Worm (Caenorhabditis elegans) whole organism, young adult: ENCODE results near the gene F46F5.1.

Experiments
- C06A6.2 ChIP-seq: fragments of 200-800 bp; sonication (Bioruptor generic); conservative IDR thresholded peaks from 2 replicates; pipeline ENCODE4 v1.3.6; 2022; ENCODE audit warnings: missing genetic modification characterization, missing compliant biosample characterization
- C17E4.6 ChIP-seq: fragments of 200-800 bp; sonication (Bioruptor generic); IDR thresholded peaks from 2 replicates; pipeline ENCODE4 v1.3.6; 2022; ENCODE audit warnings: missing genetic modification reagents, missing genetic modification characterization, missing compliant biosample characterization
- F10E7.11 ChIP-seq: sonication (generic microtip); optimal IDR thresholded peaks from 2 replicates; lab custom pipeline; 2017; ENCODE audit warnings: mild to moderate bottlenecking, missing genetic modification characterization, moderate library complexity, missing compliant biosample characterization
- F23B12.7 ChIP-seq: sonication (generic microtip); optimal IDR thresholded peaks from 2 replicates; lab custom pipeline; 2017; ENCODE audit warnings: missing genetic modification characterization, mild to moderate bottlenecking, missing compliant biosample characterization, antibody characterized with exemption, moderate library complexity; ENCODE audit not compliant: insufficient read depth
- F39B2.1 ChIP-seq: fragments of 200-800 bp; sonication (Bioruptor generic); IDR thresholded peaks from 2 replicates; pipeline ENCODE4 v1.3.6; 2022; ENCODE audit warnings: missing genetic modification reagents, missing genetic modification characterization, missing compliant biosample characterization
- F52B5.7 ChIP-seq: sonication (generic microtip); optimal IDR thresholded peaks from 2 replicates; lab custom pipeline; 2016; ENCODE audit warnings: mild to moderate bottlenecking, missing genetic modification characterization, missing compliant biosample characterization
- attf-3 ChIP-seq: fragments of 200-800 bp; sonication (Bioruptor generic); conservative IDR thresholded peaks from 2 replicates; pipeline ENCODE4 v1.3.6; 2022; ENCODE audit warnings: missing genetic modification reagents, missing genetic modification characterization, missing compliant biosample characterization
- attf-6 ChIP-seq: fragments of 200-800 bp; sonication (Bioruptor generic); IDR thresholded peaks from 2 replicates; pipeline ENCODE4 v1.3.6; 2022; ENCODE audit warnings: missing genetic modification reagents, missing genetic modification characterization, missing compliant biosample characterization
- ccch-3 ChIP-seq: fragments of 200-800 bp; sonication (Bioruptor generic); optimal IDR thresholded peaks from 2 replicates; lab custom pipeline; 2018; ENCODE audit warnings: mild to moderate bottlenecking, missing genetic modification characterization, missing compliant biosample characterization
- ceh-100 ChIP-seq: fragments of 200-800 bp; sonication (Bioruptor generic); IDR thresholded peaks from 2 replicates; pipeline ENCODE4 v1.3.6; 2022; ENCODE audit warnings: missing genetic modification reagents, missing genetic modification characterization, missing compliant biosample characterization
- ceh-58 ChIP-seq: fragments of 200-800 bp; sonication (Bioruptor generic); IDR thresholded peaks from 2 replicates; pipeline ENCODE4 v1.3.6; 2022; ENCODE audit warnings: missing genetic modification characterization, missing compliant biosample characterization
- ceh-79 ChIP-seq: sonication (generic microtip); optimal IDR thresholded peaks from 2 replicates; lab custom pipeline; 2017; ENCODE audit warnings: mild to moderate bottlenecking, missing genetic modification characterization, missing compliant biosample characterization
- dox-1 ChIP-seq: fragments of 200-800 bp; sonication (Bioruptor generic); IDR thresholded peaks from 2 replicates; pipeline ENCODE4 v1.3.6; 2022; ENCODE audit warnings: missing genetic modification reagents, missing genetic modification characterization, missing compliant biosample characterization
- efl-1 ChIP-seq: fragments of 150-350 bp; optimal IDR thresholded peaks from 2 replicates; lab custom pipeline; 2014; ENCODE audit warnings: missing biosample characterization, missing genetic modification reagents, missing genetic modification characterization
- egl-18 ChIP-seq: fragments of 200-800 bp; sonication (Bioruptor generic); IDR thresholded peaks from 2 replicates; pipeline ENCODE4 v1.3.6; 2022; ENCODE audit warnings: missing genetic modification reagents, missing genetic modification characterization, missing compliant biosample characterization
- egl-44 ChIP-seq: fragments of 200-800 bp; sonication (Bioruptor generic); IDR thresholded peaks from 2 replicates; pipeline ENCODE4 v1.3.6; 2022; ENCODE audit warnings: missing genetic modification reagents, missing genetic modification characterization, missing compliant biosample characterization
- egrh-3 ChIP-seq: fragments of 200-800 bp; sonication (Bioruptor generic); IDR thresholded peaks from 2 replicates; pipeline ENCODE4 v1.3.6; 2022; ENCODE audit warnings: missing genetic modification reagents, missing genetic modification characterization, missing compliant biosample characterization
- gei-17 ChIP-seq: fragments of 200-800 bp; sonication (Bioruptor generic); optimal IDR thresholded peaks from 2 replicates; lab custom pipeline; 2018; ENCODE audit warnings: mild to moderate bottlenecking, missing genetic modification characterization, missing compliant biosample characterization
- hlh-12 ChIP-seq: sonication (generic microtip); optimal IDR thresholded peaks from 2 replicates; lab custom pipeline; 2016; ENCODE audit warnings: missing genetic modification characterization, missing compliant biosample characterization
- hmg-20 ChIP-seq: fragments of 200-800 bp; sonication (Bioruptor generic); IDR thresholded peaks from 2 replicates; pipeline ENCODE4 v1.3.6; 2022; ENCODE audit warnings: missing genetic modification reagents, missing genetic modification characterization, missing compliant biosample characterization
- lin-40 ChIP-seq: sonication (generic microtip); optimal IDR thresholded peaks from 2 replicates; lab custom pipeline; 2016; ENCODE audit warnings: missing genetic modification characterization, mild to moderate bottlenecking, missing compliant biosample characterization, missing genotype, missing genetic modification reagents
- lsl-1 ChIP-seq: fragments of 200-800 bp; sonication (Bioruptor generic); optimal IDR thresholded peaks from 2 replicates; lab custom pipeline; 2018; ENCODE audit warnings: mild to moderate bottlenecking, missing genetic modification characterization, moderate library complexity, missing compliant biosample characterization
- madf-10 ChIP-seq: sonication (generic microtip); optimal IDR thresholded peaks from 2 replicates; lab custom pipeline; 2016; ENCODE audit warnings: mild to moderate bottlenecking, missing genetic modification characterization, missing compliant biosample characterization
- madf-3 ChIP-seq: fragments of 200-800 bp; sonication (Bioruptor generic); IDR thresholded peaks from 2 replicates; pipeline ENCODE4 v1.3.6; 2022; ENCODE audit warnings: missing genetic modification reagents, missing genetic modification characterization, missing compliant biosample characterization
- mel-28 ChIP-seq: sonication (generic microtip); optimal IDR thresholded peaks from 2 replicates; lab custom pipeline; 2016; ENCODE audit warnings: borderline replicate concordance, mild to moderate bottlenecking, missing genetic modification characterization, missing compliant biosample characterization
- nfyb-1 ChIP-seq: fragments of 200-800 bp; sonication (Bioruptor generic); IDR thresholded peaks from 2 replicates; pipeline ENCODE4 v1.3.6; 2022; ENCODE audit warnings: missing genetic modification reagents, missing genetic modification characterization, missing compliant biosample characterization
- nhr-120 ChIP-seq: fragments of 200-800 bp; sonication (Bioruptor generic); IDR thresholded peaks from 2 replicates; pipeline ENCODE4 v1.3.6; 2022; ENCODE audit warnings: missing genetic modification characterization, missing compliant biosample characterization
- nhr-80 ChIP-seq: sonication (generic microtip); optimal IDR thresholded peaks from 2 replicates; lab custom pipeline; 2016; ENCODE audit warnings: missing genetic modification characterization, missing compliant biosample characterization
- pbrm-1 ChIP-seq: fragments of 200-800 bp; sonication (Bioruptor generic); IDR thresholded peaks from 2 replicates; pipeline ENCODE4 v1.3.6; 2022; ENCODE audit warnings: missing genetic modification reagents, missing genetic modification characterization, missing compliant biosample characterization
- rcor-1 ChIP-seq: fragments of 200-800 bp; sonication (Bioruptor generic); IDR thresholded peaks from 2 replicates; pipeline ENCODE4 v1.3.6; 2022; ENCODE audit warnings: missing genetic modification reagents, missing genetic modification characterization, missing compliant biosample characterization
- sea-2 ChIP-seq: fragments of 200-800 bp; sonication (Bioruptor generic); IDR thresholded peaks from 2 replicates; pipeline ENCODE4 v1.3.6; 2022; ENCODE audit warnings: missing genetic modification characterization, missing compliant biosample characterization
- snpc-1.1 ChIP-seq: sonication (generic microtip); optimal IDR thresholded peaks from 2 replicates; lab custom pipeline; 2017; ENCODE audit warnings: missing genetic modification characterization, mild to moderate bottlenecking, missing compliant biosample characterization, antibody characterized with exemption, moderate library complexity, missing genotype, missing genetic modification reagents; ENCODE audit not compliant: insufficient read depth
- snpc-3.4 ChIP-seq: sonication (generic microtip); optimal IDR thresholded peaks from 2 replicates; lab custom pipeline; 2017; ENCODE audit warnings: missing genetic modification characterization, mild to moderate bottlenecking, missing compliant biosample characterization, antibody characterized with exemption, moderate library complexity, missing genotype, missing genetic modification reagents
- tbp1 ChIP-seq: fragments of 200-800 bp; sonication (Bioruptor generic); optimal IDR thresholded peaks from 2 replicates; lab custom pipeline; 2018; ENCODE audit warnings: mild to moderate bottlenecking, missing genetic modification characterization, missing compliant biosample characterization
- unc-130 ChIP-seq: sonication (generic microtip); optimal IDR thresholded peaks from 2 replicates; lab custom pipeline; 2016; ENCODE audit warnings: missing genetic modification reagents, missing genetic modification characterization, missing compliant biosample characterization
- unc-62 ChIP-seq: fragments of 150-350 bp; optimal IDR thresholded peaks from 2 replicates; lab custom pipeline; 2014; ENCODE audit warnings: missing biosample characterization, missing genetic modification reagents, missing genetic modification characterization
- zfh-2 ChIP-seq: fragments of 200-800 bp; sonication (Bioruptor generic); conservative IDR thresholded peaks from 2 replicates; pipeline ENCODE4 v1.3.6; 2022; ENCODE audit warnings: missing genetic modification reagents, missing genetic modification characterization, missing compliant biosample characterization
- ztf-18 ChIP-seq: sonication (generic microtip); optimal IDR thresholded peaks from 2 replicates; lab custom pipeline; 2016; ENCODE audit warnings: missing genotype, mild to moderate bottlenecking, missing genetic modification characterization, missing compliant biosample characterization
- ztf-25 ChIP-seq: fragments of 200-800 bp; sonication (Bioruptor generic); IDR thresholded peaks from 2 replicates; pipeline ENCODE4 v1.3.6; 2022; ENCODE audit warnings: missing genetic modification reagents, missing genetic modification characterization, missing compliant biosample characterization

Gene F46F5.1

DNA sequence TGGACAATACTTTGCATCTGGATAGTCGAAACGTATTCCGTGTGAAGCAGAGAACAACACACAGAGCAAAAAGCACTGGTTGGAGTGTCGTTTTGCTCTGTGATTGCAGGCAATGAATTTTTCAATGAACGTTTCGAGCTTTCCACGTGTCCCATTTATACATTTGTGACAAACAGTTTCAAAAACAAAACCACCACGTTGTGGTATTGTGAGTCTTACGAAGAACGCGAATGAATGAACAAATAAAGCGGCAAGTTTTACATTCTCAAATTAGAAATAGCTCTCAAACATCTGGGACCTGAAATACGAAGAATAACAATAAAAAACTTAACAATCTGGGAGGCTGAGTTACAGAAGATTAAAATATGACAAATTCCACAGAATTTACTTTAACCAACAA lies at the start of gene F46F5.1:
Gene F46F5.1 (minus strand): TSS at position 101 of the 400 bp plus-strand sequence.
- TF ChIP-seq F23B12.7 (tag; lab: Kevin White, UChicago): no peak
- TF ChIP-seq dox-1 (GFP tag; lab: Robert Waterston, UW): no peak
- TF ChIP-seq egrh-3: no peak
- no peak for TF ChIP-seq F52B5.7 (tag; lab: Kevin White, UChicago)
- no peak for TF ChIP-seq ceh-79 (tag; lab: Kevin White, UChicago)
- no peak for TF ChIP-seq snpc-3.4 (tag; lab: Kevin White, UChicago)
- TF ChIP-seq C06A6.2: no peak
- TF ChIP-seq C17E4.6 (GFP tag; lab: Robert Waterston, UW): no peak
- TF ChIP-seq nfyb-1: no peak

DNA sequence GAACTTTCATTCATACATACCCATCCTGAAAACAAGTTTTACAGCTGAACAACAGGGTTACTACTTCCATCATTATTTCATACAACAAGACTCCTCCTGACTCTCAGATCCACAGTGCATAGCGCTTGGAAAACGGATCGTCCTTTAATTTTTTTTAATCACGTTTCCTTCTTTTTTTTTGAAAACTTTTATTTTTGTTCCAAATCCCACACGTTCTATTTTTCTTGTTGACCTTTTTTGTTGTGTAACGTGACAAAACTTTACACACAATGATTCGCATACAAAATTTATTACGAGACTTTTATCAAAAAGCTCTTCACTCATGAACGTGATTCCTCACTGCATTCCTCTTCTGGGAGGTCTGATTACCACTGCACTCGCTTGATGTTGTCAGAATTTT lies 48.4 kb upstream of the F46F5.1 start, which contains the start of gene clc-33:
Gene clc-33 (plus strand): TSS at position 301 of the 400 bp plus-strand sequence.
- TF ChIP-seq hmg-20 (GFP tag; lab: Robert Waterston, UW) (no peak), snpc-1.1 (tag; lab: Kevin White, UChicago) (no peak), gei-17 (GFP tag; lab: Kevin White, UChicago) (no peak), tbp1 (GFP tag; lab: Kevin White, UChicago) (no peak), efl-1 (GFP tag; lab: Kevin White, UChicago) (no peak), attf-6 (no peak), nhr-120 (GFP tag; lab: Robert Waterston, UW) (no peak), egl-18 (no peak), C17E4.6 (GFP tag; lab: Robert Waterston, UW) (no peak), madf-3 (GFP tag; lab: Robert Waterston, UW) (no peak), pbrm-1 (no peak), unc-130 (GFP tag; lab: Kevin White, UChicago) (no peak), nhr-80 (tag; lab: Kevin White, UChicago) (no peak), ccch-3 (GFP tag; lab: Kevin White, UChicago) (no peak), madf-10 (tag; lab: Kevin White, UChicago) (no peak), egl-44 (GFP tag; lab: Robert Waterston, UW) (no peak)

DNA sequence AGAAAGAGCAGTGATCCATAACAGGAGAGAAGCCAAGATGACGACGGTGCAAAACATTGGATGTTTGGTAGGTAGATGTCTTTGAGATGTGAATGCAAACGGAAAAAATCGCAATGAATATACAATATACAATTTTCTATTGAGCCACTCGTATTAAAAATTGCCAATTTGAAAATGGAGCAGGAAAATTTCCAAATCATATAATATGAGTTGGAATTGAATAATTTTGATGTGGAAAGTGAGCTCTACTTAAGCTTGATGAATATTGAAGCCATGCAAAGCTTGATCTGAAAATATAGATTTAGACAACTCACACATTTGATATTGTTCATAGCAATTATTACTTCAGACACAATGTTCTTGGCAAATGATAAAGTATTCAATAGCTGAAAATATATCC lies 46.7 kb upstream of the F46F5.1 start, which contains the start of gene F28A10.8:
Gene F28A10.8 (minus strand): TSS at position 101 of the 400 bp plus-strand sequence.
- TF ChIP-seq lsl-1 (GFP tag; lab: Kevin White, UChicago): no peak
- no peak for TF ChIP-seq snpc-3.4 (tag; lab: Kevin White, UChicago)
- TF ChIP-seq attf-3 (GFP tag; lab: Robert Waterston, UW): no peak
- no peak for TF ChIP-seq ztf-18 (tag; lab: Kevin White, UChicago)
- no peak for TF ChIP-seq sea-2 (GFP tag; lab: Robert Waterston, UW)
- TF ChIP-seq hlh-12 (tag; lab: Kevin White, UChicago): no peak
- TF ChIP-seq ztf-25: no peak
- no peak for TF ChIP-seq ceh-58 (GFP tag; lab: Robert Waterston, UW)
- no peak for TF ChIP-seq pbrm-1
- TF ChIP-seq snpc-1.1 (tag; lab: Kevin White, UChicago): no peak
- no peak for TF ChIP-seq F10E7.11 (tag; lab: Kevin White, UChicago)
- TF ChIP-seq nfyb-1: no peak
- TF ChIP-seq zfh-2 (GFP tag; lab: Robert Waterston, UW): no peak
- TF ChIP-seq rcor-1: no peak
- no peak for TF ChIP-seq ceh-100
- no peak for TF ChIP-seq F39B2.1 (GFP tag; lab: Robert Waterston, UW)
- no peak for TF ChIP-seq lin-40
- no peak for TF ChIP-seq gei-17 (GFP tag; lab: Kevin White, UChicago)
- no peak for TF ChIP-seq unc-62 (GFP tag; lab: Kevin White, UChicago)
- no peak for TF ChIP-seq mel-28 (tag; lab: Kevin White, UChicago)
